Fruit fly (Drosophila melanogaster): ENCODE data around the gene CG11563.

CG11563 gene

dm6 chr3R:31771790-31772576 is 35.1 kb downstream of the CG11563 start, which contains the start of the genes betaGlu and sip3 (continued):
- TF ChIP-seq dmrt11E (tag; optimal IDR thresholded peaks at IDR 0.05) (peak; percentile 21), dmrt99B (tag; optimal IDR thresholded peaks at IDR 0.05) (no peak), zen (tag; optimal IDR thresholded peaks at IDR 0.05) (no peak), ttk (GFP tag; IDR thresholded peaks at IDR 0.05) (no peak), da (GFP tag; optimal IDR thresholded peaks at IDR 0.05) (no peak), jing (GFP tag; optimal IDR thresholded peaks at IDR 0.05) (no peak), ase (GFP tag; IDR thresholded peaks at IDR 0.05) (no peak), CG11093 (GFP tag; IDR thresholded peaks at IDR 0.05) (no peak), MTF-1 (GFP tag; optimal IDR thresholded peaks at IDR 0.05; ENCODE audit: borderline replicate concordance) (no peak), stwl (tag; optimal IDR thresholded peaks at IDR 0.05) (peak; percentile 49), trh (GFP tag; optimal IDR thresholded peaks at IDR 0.05) (no peak), CG42726 (GFP tag; IDR thresholded peaks at IDR 0.05; ENCODE audit: partially characterized antibody) (peak; percentile 89), Nf-YB (GFP tag; optimal IDR thresholded peaks at IDR 0.05) (no peak), CG10959 (GFP tag; IDR thresholded peaks at IDR 0.05) (no peak), CG32772 (GFP tag; IDR thresholded peaks at IDR 0.05) (no peak), Camta (GFP tag; optimal IDR thresholded peaks at IDR 0.05) (no peak), repo (GFP tag; optimal IDR thresholded peaks at IDR 0.05) (no peak), CG17385 (GFP tag; optimal IDR thresholded peaks at IDR 0.05) (peak; percentile 96), dimm (GFP tag; IDR thresholded peaks at IDR 0.05) (no peak), CG6791 (GFP tag; IDR thresholded peaks at IDR 0.05; ENCODE audit: partially characterized antibody) (peak; percentile 90), CG5180 (GFP tag; optimal IDR thresholded peaks at IDR 0.05) (no peak), Dref (GFP tag; IDR thresholded peaks at IDR 0.05) (peak; percentile 91), br (optimal IDR thresholded peaks at IDR 0.05) (no peak), CG11398 (GFP tag; optimal IDR thresholded peaks at IDR 0.05) (no peak), Adf1 (GFP tag; IDR thresholded peaks at IDR 0.05) (no peak), CG17328 (GFP tag; IDR thresholded peaks at IDR 0.05) (no peak), Sry-β (GFP tag; optimal IDR thresholded peaks at IDR 0.05) (no peak), cato (GFP tag; optimal IDR thresholded peaks at IDR 0.05; ENCODE audit: borderline replicate concordance) (no peak), B-H1 (GFP tag; IDR thresholded peaks at IDR 0.05) (no peak), Dip2 (GFP tag; IDR thresholded peaks at IDR 0.05) (no peak), Med (GFP tag) (peak; percentile 83), tin (GFP tag; optimal IDR thresholded peaks at IDR 0.05) (no peak), Ssrp (tag; optimal IDR thresholded peaks at IDR 0.05) (no peak), CG2116 (GFP tag; optimal IDR thresholded peaks at IDR 0.05) (peak; percentile 89), Aef1 (GFP tag; IDR thresholded peaks at IDR 0.05) (no peak), tgo (GFP tag; IDR thresholded peaks at IDR 0.05) (no peak), bsh (GFP tag; optimal IDR thresholded peaks at IDR 0.05) (no peak), CG17361 (GFP tag; IDR thresholded peaks at IDR 0.05) (peak; percentile 75; the same call in 2 of the 3 replicates), CG3407 (GFP tag; optimal IDR thresholded peaks at IDR 0.05) (no peak), gcm (GFP tag; optimal IDR thresholded peaks at IDR 0.05) (no peak), CG8478 (optimal IDR thresholded peaks at IDR 0.05) (no peak), Dfd (GFP tag; optimal IDR thresholded peaks at IDR 0.05) (no peak), peb (GFP tag; IDR thresholded peaks at IDR 0.05) (no peak), Ada2b (GFP tag; IDR thresholded peaks at IDR 0.05) (no peak), pum (GFP tag; optimal IDR thresholded peaks at IDR 0.05) (no peak), dysf (GFP tag; IDR thresholded peaks at IDR 0.05) (no peak), otp (GFP tag; IDR thresholded peaks at IDR 0.05) (no peak), CG14860 (GFP tag; IDR thresholded peaks at IDR 0.05; ENCODE audit: partially characterized antibody) (peak; percentile 90), Spps (tag; optimal IDR thresholded peaks at IDR 0.05) (no peak), Oaz (GFP tag; IDR thresholded peaks at IDR 0.05) (no peak), luna (GFP tag; optimal IDR thresholded peaks at IDR 0.05) (no peak)
